Worm (Caenorhabditis elegans) whole organism, L1 larva: ENCODE results near the gene C18E9.2.

ENCODE experiments used
- blmp-1 ChIP-seq: fragments of 150-350 bp; optimal IDR thresholded peaks from 2 replicates; lab custom pipeline; 2014; ENCODE audit warnings: missing biosample characterization, missing genetic modification characterization
- ceh-63 ChIP-seq: fragments of 200-800 bp; sonication (Bioruptor generic); optimal IDR thresholded peaks from 2 replicates; lab custom pipeline; 2018; ENCODE audit warnings: mild to moderate bottlenecking, missing genetic modification characterization, missing compliant biosample characterization
- dsc-1 ChIP-seq: sonication (generic microtip); optimal IDR thresholded peaks from 2 replicates; lab custom pipeline; 2016; ENCODE audit warnings: mild to moderate bottlenecking, missing genetic modification characterization, missing compliant biosample characterization
- efl-1 ChIP-seq, 4 experiments: fragments of 150-350 bp; optimal IDR thresholded peaks in 3 of 4; peaks in 1 of 4; 1 replicate in 1 of 4; 2 replicates in 3 of 4; lab custom pipeline; 2014; ENCODE audit warnings: missing biosample characterization in 2 of 4, missing genetic modification characterization in 2 of 4, missing genetic modification reagents in 2 of 4
- egl-13 ChIP-seq: sonication (generic microtip); optimal IDR thresholded peaks from 2 replicates; lab custom pipeline; 2016; ENCODE audit warnings: missing genotype, missing genetic modification reagents, missing genetic modification characterization, missing compliant biosample characterization
- elt-2 ChIP-seq: sonication (generic microtip); optimal IDR thresholded peaks from 2 replicates; lab custom pipeline; 2016; ENCODE audit warnings: missing genetic modification characterization, mild to moderate bottlenecking, inconsistent platforms, missing compliant biosample characterization, missing genetic modification reagents
- fkh-8 ChIP-seq: sonication (generic microtip); optimal IDR thresholded peaks from 2 replicates; lab custom pipeline; 2016; ENCODE audit warnings: mild to moderate bottlenecking, missing genetic modification characterization, missing compliant biosample characterization
- lin-14 ChIP-seq: fragments of 200-800 bp; sonication (Bioruptor generic); optimal IDR thresholded peaks from 2 replicates; lab custom pipeline; 2018; ENCODE audit warnings: mild to moderate bottlenecking, missing genetic modification characterization, moderate library complexity, missing compliant biosample characterization
- mef-2 ChIP-seq: fragments of 150-350 bp; optimal IDR thresholded peaks from 2 replicates; lab custom pipeline; 2014; ENCODE audit warnings: missing biosample characterization, missing genetic modification characterization
- nhr-12 ChIP-seq: sonication (generic microtip); optimal IDR thresholded peaks from 2 replicates; lab custom pipeline; 2017; ENCODE audit warnings: missing biosample characterization, missing genetic modification characterization
- nhr-71 ChIP-seq: sonication (generic microtip); optimal IDR thresholded peaks from 2 replicates; lab custom pipeline; 2016; ENCODE audit warnings: mild to moderate bottlenecking, missing genetic modification characterization, moderate library complexity, missing compliant biosample characterization
- nhr-84 ChIP-seq: sonication (generic microtip); optimal IDR thresholded peaks from 2 replicates; lab custom pipeline; 2017; ENCODE audit warnings: missing biosample characterization, missing genetic modification characterization
- pag-3 ChIP-seq: sonication (generic microtip); optimal IDR thresholded peaks from 2 replicates; lab custom pipeline; 2017; ENCODE audit warnings: missing genetic modification characterization, mild to moderate bottlenecking, missing compliant biosample characterization, antibody characterized with exemption, borderline replicate concordance; ENCODE audit not compliant: insufficient read depth
- rnt-1 ChIP-seq: sonication (generic microtip); optimal IDR thresholded peaks from 2 replicates; lab custom pipeline; 2016; ENCODE audit warnings: mild to moderate bottlenecking, missing genetic modification characterization, moderate library complexity, missing compliant biosample characterization
- tbx-2 ChIP-seq: sonication (generic microtip); optimal IDR thresholded peaks from 2 replicates; lab custom pipeline; 2016; ENCODE audit warnings: missing genetic modification characterization, missing compliant biosample characterization
- xbp-1 ChIP-seq: sonication (generic microtip); optimal IDR thresholded peaks from 2 replicates; lab custom pipeline; 2016; ENCODE audit warnings: missing genetic modification characterization, missing compliant biosample characterization
- zip-4 ChIP-seq: fragments of 200-800 bp; sonication (Bioruptor generic); optimal IDR thresholded peaks from 2 replicates; lab custom pipeline; 2018; ENCODE audit warnings: mild to moderate bottlenecking, missing genetic modification characterization, moderate library complexity, missing compliant biosample characterization

C18E9.2 gene

ce11 chrII:9014188-9014587 is 49.4 kb downstream of the C18E9.2 start:
- TF ChIP-seq ceh-63 (GFP tag; lab: Kevin White, UChicago) (no peak), nhr-12 (tag; lab: Kevin White, UChicago) (no peak), pag-3 (tag; lab: Kevin White, UChicago) (no peak), dsc-1 (tag; lab: Kevin White, UChicago) (peak; percentile 61), fkh-8 (tag; lab: Kevin White, UChicago) (no peak), xbp-1 (tag; lab: Kevin White, UChicago) (no peak), nhr-84 (no peak), elt-2 (tag; lab: Kevin White, UChicago) (peak; percentile 37), tbx-2 (no peak)

- TF ChIP-seq zip-4 (GFP tag; lab: Kevin White, UChicago) = no peak
- TF ChIP-seq rnt-1 (tag; lab: Kevin White, UChicago) = peak; percentile 7
- TF ChIP-seq nhr-71 (tag; lab: Kevin White, UChicago) = peak; percentile 21
- no peak for TF ChIP-seq mef-2 (tag; lab: Kevin White, UChicago)
- TF ChIP-seq lin-14 (GFP tag; lab: Kevin White, UChicago) = peak; percentile 70
- TF ChIP-seq elt-2 (tag; lab: Kevin White, UChicago) = no peak
- no peak for TF ChIP-seq efl-1 (optimal IDR thresholded peaks at IDR 0.05; lab: Kevin White, UChicago)
- peak in 1 of 2 experiments; percentile 37 for TF ChIP-seq efl-1 (GFP tag; optimal IDR thresholded peaks at IDR 0.05 in 1 of 2; lab: Kevin White, UChicago)
- TF ChIP-seq dsc-1 (tag; lab: Kevin White, UChicago) = peak; percentile 92
- peak; percentile 53 for TF ChIP-seq blmp-1 (tag; lab: Kevin White, UChicago)
- peak; percentile 38 for TF ChIP-seq egl-13
- peak; percentile 60 for TF ChIP-seq fkh-8 (tag; lab: Kevin White, UChicago)
Measured at ce11 chrII:9014877-9015505, 50.2 kb downstream of the C18E9.2 start.
